Worm (Caenorhabditis elegans): ENCODE measurements around the gene lin-9.

DNA sequence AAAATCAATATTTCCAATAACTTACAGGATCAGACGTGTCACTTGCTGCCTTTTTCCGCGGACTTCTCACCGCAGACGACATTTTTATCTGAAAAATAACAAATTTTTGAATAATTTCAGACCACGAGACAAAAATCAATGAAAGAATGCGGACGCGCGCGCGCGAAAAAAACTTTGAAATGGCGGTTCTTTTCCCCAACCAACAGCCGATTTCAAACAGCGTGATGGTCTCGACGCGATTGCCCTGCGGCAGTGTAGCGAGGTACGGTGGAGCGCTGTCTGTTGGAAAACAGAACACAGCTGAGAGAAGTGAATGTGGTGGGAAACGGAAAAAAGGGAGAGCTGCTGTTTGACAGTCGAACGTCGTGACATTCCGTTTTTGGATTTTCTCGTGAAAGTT lies at the start of gene lin-9:
- TF ChIP-seq lsy-2 (tag; optimal IDR thresholded peaks at IDR 0.05) (peak; percentile 99), ceh-39 (tag; optimal IDR thresholded peaks at IDR 0.05) (peak; percentile 77), nhr-237 (tag; optimal IDR thresholded peaks at IDR 0.05) (peak; percentile 88), unc-62 (GFP tag; optimal IDR thresholded peaks at IDR 0.05) (peak; percentile 61)

Measured in whole organism, mixed stage, embryonic.